Fruit fly (Drosophila melanogaster): ENCODE data around the gene Adck5.

Adck5 gene

dm6 chr3L:11150735-11151287, 18.8 kb upstream of the Adck5 start, which contains the start of gene CG6216:
Gene CG6216, minus strand, starts transcription at chr3L:11150785.
- TF ChIP-seq CG14711 (tag; optimal IDR thresholded peaks at IDR 0.05) (no peak), ovo (GFP tag; optimal IDR thresholded peaks at IDR 0.05) (no peak)

dm6 chr3L:11155380-11155779, 14.2 kb upstream of the Adck5 start:
- no peak for TF ChIP-seq CG14711 (tag; optimal IDR thresholded peaks at IDR 0.05)
- no peak for TF ChIP-seq CG12768 (GFP tag; optimal IDR thresholded peaks at IDR 0.05)
- no peak for TF ChIP-seq toe (GFP tag; optimal IDR thresholded peaks at IDR 0.05)
- TF ChIP-seq CG33017 (tag; optimal IDR thresholded peaks at IDR 0.05), result no peak
- no peak for TF ChIP-seq Clk (GFP tag; optimal IDR thresholded peaks at IDR 0.05)
- no peak for TF ChIP-seq CG7045 (GFP tag; optimal IDR thresholded peaks at IDR 0.05)
- TF ChIP-seq Mnt (GFP tag; optimal IDR thresholded peaks at IDR 0.05), result no peak
- no peak for TF ChIP-seq tj (GFP tag; optimal IDR thresholded peaks at IDR 0.05)
- no peak for TF ChIP-seq Crg-1 (GFP tag; optimal IDR thresholded peaks at IDR 0.05)
- TF ChIP-seq Hr96 (GFP tag; optimal IDR thresholded peaks at IDR 0.05), result no peak
- no peak for TF ChIP-seq cnc (optimal IDR thresholded peaks at IDR 0.05)

dm6 chr3L:11164899-11165298, 4.7 kb upstream of the Adck5 start, which contains the start of gene Alg10:
Gene Alg10, plus strand, starts transcription at chr3L:11164971.
- no peak for TF ChIP-seq CG14711 (tag; optimal IDR thresholded peaks at IDR 0.05)

- TF ChIP-seq CG11617 (GFP tag; optimal IDR thresholded peaks at IDR 0.05) (no peak), toe (GFP tag; optimal IDR thresholded peaks at IDR 0.05) (no peak), tj (GFP tag; optimal IDR thresholded peaks at IDR 0.05) (no peak), kay (GFP tag; ENCODE audit: borderline replicate concordance) (no peak), bab1 (GFP tag; optimal IDR thresholded peaks at IDR 0.05) (no peak)
These were observed 3.5 kb downstream of the Adck5 start, which contains the start of gene CG14142 for dm6 chr3L:11173049-11173564. Gene CG14142, plus strand, starts transcription at chr3L:11173514.

- TF ChIP-seq CG33017 (tag; optimal IDR thresholded peaks at IDR 0.05), result no peak
- no peak for TF ChIP-seq CG7045 (GFP tag; optimal IDR thresholded peaks at IDR 0.05)
- TF ChIP-seq Mnt (GFP tag; optimal IDR thresholded peaks at IDR 0.05), result no peak
These were observed 13.4 kb downstream of the Adck5 start for dm6 chr3L:11182994-11183393.

dm6 chr3L:11183965-11184364, 14.3 kb downstream of the Adck5 start:
- no peak for TF ChIP-seq Hr96 (GFP tag; optimal IDR thresholded peaks at IDR 0.05)
- TF ChIP-seq tj (GFP tag; optimal IDR thresholded peaks at IDR 0.05), result peak; percentile 74

dm6 chr3L:11186768-11187167, 17.2 kb downstream of the Adck5 start:
- no peak for TF ChIP-seq CG1620 (GFP tag; optimal IDR thresholded peaks at IDR 0.05)
- TF ChIP-seq CG5204 (GFP tag; optimal IDR thresholded peaks at IDR 0.05), result no peak
- TF ChIP-seq CG11617 (GFP tag; optimal IDR thresholded peaks at IDR 0.05), result no peak
- no peak for TF ChIP-seq cic (GFP tag; optimal IDR thresholded peaks at IDR 0.05)
- TF ChIP-seq Mnt (GFP tag; optimal IDR thresholded peaks at IDR 0.05), result no peak
- TF ChIP-seq CG7101 (tag; optimal IDR thresholded peaks at IDR 0.05), result no peak

dm6 chr3L:11190022-11190421, 20.4 kb downstream of the Adck5 start:
- TF ChIP-seq tj (GFP tag; optimal IDR thresholded peaks at IDR 0.05), result no peak
- no peak for TF ChIP-seq CG33017 (tag; optimal IDR thresholded peaks at IDR 0.05)
- TF ChIP-seq bab1 (GFP tag; optimal IDR thresholded peaks at IDR 0.05), result no peak
- TF ChIP-seq cnc (optimal IDR thresholded peaks at IDR 0.05), result no peak
- no peak for TF ChIP-seq Hr96 (GFP tag; optimal IDR thresholded peaks at IDR 0.05)
- TF ChIP-seq CG7101 (tag; optimal IDR thresholded peaks at IDR 0.05), result no peak
- TF ChIP-seq Crg-1 (GFP tag; optimal IDR thresholded peaks at IDR 0.05), result no peak
- TF ChIP-seq CG11617 (GFP tag; optimal IDR thresholded peaks at IDR 0.05), result no peak
- TF ChIP-seq pad (GFP tag; optimal IDR thresholded peaks at IDR 0.05), result no peak
- no peak for TF ChIP-seq kay (GFP tag; ENCODE audit: borderline replicate concordance)

dm6 chr3L:11195275-11195674, 25.7 kb downstream of the Adck5 start:
- TF ChIP-seq toe (GFP tag; optimal IDR thresholded peaks at IDR 0.05), result no peak
- no peak for TF ChIP-seq CG7045 (GFP tag; optimal IDR thresholded peaks at IDR 0.05)
- TF ChIP-seq CG12768 (GFP tag; optimal IDR thresholded peaks at IDR 0.05), result no peak
- TF ChIP-seq ovo (GFP tag; optimal IDR thresholded peaks at IDR 0.05), result no peak
- no peak for TF ChIP-seq pad (GFP tag; optimal IDR thresholded peaks at IDR 0.05)
- no peak for TF ChIP-seq Clk (GFP tag; optimal IDR thresholded peaks at IDR 0.05)
- no peak for TF ChIP-seq Crg-1 (GFP tag; optimal IDR thresholded peaks at IDR 0.05)
- no peak for TF ChIP-seq CG33017 (tag; optimal IDR thresholded peaks at IDR 0.05)
- no peak for TF ChIP-seq CG1620 (GFP tag; optimal IDR thresholded peaks at IDR 0.05)
- no peak for TF ChIP-seq Hr96 (GFP tag; optimal IDR thresholded peaks at IDR 0.05)
- no peak for TF ChIP-seq tj (GFP tag; optimal IDR thresholded peaks at IDR 0.05)
- TF ChIP-seq bab1 (GFP tag; optimal IDR thresholded peaks at IDR 0.05), result no peak
- no peak for TF ChIP-seq CG5204 (GFP tag; optimal IDR thresholded peaks at IDR 0.05)
- no peak for TF ChIP-seq kay (GFP tag; ENCODE audit: borderline replicate concordance)
- TF ChIP-seq Mnt (GFP tag; optimal IDR thresholded peaks at IDR 0.05), result no peak
- TF ChIP-seq CG7101 (tag; optimal IDR thresholded peaks at IDR 0.05), result no peak
- no peak for TF ChIP-seq cic (GFP tag; optimal IDR thresholded peaks at IDR 0.05)
- no peak for TF ChIP-seq CG11617 (GFP tag; optimal IDR thresholded peaks at IDR 0.05)
